Worm (Caenorhabditis elegans) whole organism, L2 larva: Measurements from ENCODE around the gene prdh-1.

Experiments used
- ama-1 ChIP-seq: fragments of 150-350 bp; optimal IDR thresholded peaks from 2 replicates; lab custom pipeline; 2018; ENCODE audit warnings: inconsistent platforms
- egl-27 ChIP-seq: sonication (generic microtip); optimal IDR thresholded peaks from 3 replicates; lab custom pipeline; 2017; ENCODE audit warnings: missing biosample characterization, missing genetic modification reagents, missing genetic modification characterization
- lsy-2 ChIP-seq, 2 experiments: fragments of 150-350 bp in 1 of 2; sonication (generic microtip) in 1 of 2; optimal IDR thresholded peaks; 2 replicates each; lab custom pipeline; 2014 to 2017; ENCODE audit warnings: missing biosample characterization in 2 of 2, missing genetic modification characterization in 2 of 2
- nhr-11 ChIP-seq: fragments of 150-350 bp; optimal IDR thresholded peaks from 2 replicates; lab custom pipeline; 2014; ENCODE audit warnings: missing biosample characterization, missing genetic modification characterization
- nhr-12 ChIP-seq: fragments of 150-350 bp; optimal IDR thresholded peaks from 2 replicates; lab custom pipeline; 2014; ENCODE audit warnings: missing biosample characterization, missing genetic modification characterization
- nhr-25 ChIP-seq: fragments of 150-350 bp; sonication (generic microtip); optimal IDR thresholded peaks from 3 replicates; lab custom pipeline; 2014; ENCODE audit warnings: missing biosample characterization, missing genetic modification characterization
- sma-9 ChIP-seq, 2 experiments: fragments of 150-350 bp in 1 of 2; sonication (generic microtip) in 1 of 2; optimal IDR thresholded peaks; 2 replicates each; lab custom pipeline; 2014 to 2016; ENCODE audit warnings: missing genetic modification characterization in 2 of 2, mild to moderate bottlenecking in 1 of 2, missing biosample characterization in 1 of 2, missing compliant biosample characterization in 1 of 2, missing genetic modification reagents in 1 of 2, moderate library complexity in 1 of 2
- unc-39 ChIP-seq: fragments of 150-350 bp; optimal IDR thresholded peaks from 2 replicates; lab custom pipeline; 2014; ENCODE audit warnings: missing biosample characterization, missing genetic modification characterization
- unc-62 ChIP-seq: fragments of 150-350 bp; optimal IDR thresholded peaks from 2 replicates; lab custom pipeline; 2014; ENCODE audit warnings: missing biosample characterization, missing genetic modification reagents, missing genetic modification characterization
- ztf-11 ChIP-seq: sonication (generic microtip); optimal IDR thresholded peaks from 2 replicates; lab custom pipeline; 2017; ENCODE audit warnings: missing biosample characterization, missing genetic modification characterization

ce11 chrIV:13888164-13888518 lies 11.7 kb upstream of the prdh-1 start:
- TF ChIP-seq ztf-11 (tag; lab: Kevin White, UChicago) (no peak), ama-1 (no peak), egl-27 (tag; lab: Kevin White, UChicago) (no peak), lsy-2 (tag; optimal IDR thresholded peaks at IDR 0.05; lab: Kevin White, UChicago) (no peak), unc-62 (GFP tag; lab: Kevin White, UChicago) (no peak), sma-9 (GFP tag; optimal IDR thresholded peaks at IDR 0.05; lab: Kevin White, UChicago) (no peak), sma-9 (tag; optimal IDR thresholded peaks at IDR 0.05; lab: Kevin White, UChicago) (no peak), unc-39 (tag; lab: Kevin White, UChicago) (no peak), nhr-11 (tag; lab: Kevin White, UChicago) (no peak), nhr-25 (tag; lab: Kevin White, UChicago) (no peak), nhr-12 (no peak)
